Worm (Caenorhabditis elegans): Measurements from ENCODE around the gene F09C8.2.

- TF ChIP-seq cey-2 (tag; optimal IDR thresholded peaks at IDR 0.05; ENCODE audit: borderline replicate concordance, insufficient read depth), result no peak
- no peak for TF ChIP-seq nhr-6 (tag; optimal IDR thresholded peaks at IDR 0.05)
Measured at ce11 chrX:16112923-16113322, 33.9 kb downstream of the F09C8.2 start.
